Fruit fly (Drosophila melanogaster) whole organism, wandering third instar larva: ENCODE results near the gene CG5882.

Source experiments
- Jra ChIP-seq: sonication (Bioruptor generic); optimal IDR thresholded peaks from 2 replicates; lab custom pipeline; 2016; ENCODE audit warnings: missing biosample characterization, missing genetic modification characterization
- Myc ChIP-seq: fragments of >200 bp; optimal IDR thresholded peaks from 2 replicates; lab custom pipeline; 2017
- Vsx2 ChIP-seq: fragments of 200-300, 225-300 bp; sonication (Bioruptor generic); optimal IDR thresholded peaks from 2 replicates; lab custom pipeline; 2018; ENCODE audit warnings: missing biosample characterization, missing genetic modification characterization; ENCODE audit not compliant: partially characterized antibody
- br ChIP-seq: fragments of 200-800 bp; sonication (Bioruptor generic); optimal IDR thresholded peaks from 2 replicates; lab custom pipeline; 2016; ENCODE audit warnings: missing biosample characterization, missing genetic modification characterization
- fru ChIP-seq: fragments of 200-800 bp; sonication (Bioruptor generic); optimal IDR thresholded peaks from 3 replicates; lab custom pipeline; 2016; ENCODE audit warnings: missing biosample characterization, mild to moderate bottlenecking, missing genetic modification characterization
- h ChIP-seq: fragments of 200-800 bp; sonication (Bioruptor generic); optimal IDR thresholded peaks from 3 replicates; lab custom pipeline; 2016; ENCODE audit warnings: missing biosample characterization, mild to moderate bottlenecking, missing genetic modification characterization
- lola ChIP-seq: fragments of >200 bp; optimal IDR thresholded peaks from 2 replicates; lab custom pipeline; 2017; ENCODE audit warnings: missing biosample characterization, missing genetic modification characterization
- psq ChIP-seq: fragments of 200-800 bp; sonication (Bioruptor generic); optimal IDR thresholded peaks from 3 replicates; lab custom pipeline; 2017; ENCODE audit warnings: missing biosample characterization, mild to moderate bottlenecking, missing genetic modification characterization, moderate library complexity
- sv ChIP-seq: fragments of 200-800 bp; sonication (Bioruptor generic); optimal IDR thresholded peaks from 3 replicates; lab custom pipeline; 2016; ENCODE audit warnings: missing biosample characterization, missing genetic modification characterization

dm6 chr3R:27165416-27165982 lies 47.1 kb downstream of the CG5882 start, which contains the start of the genes CG34293 and spn-D:
- TF ChIP-seq Myc (lab: Kevin White, UChicago) (no peak), h (GFP tag; lab: Kevin White, UChicago) (no peak), Vsx2 (no peak), psq (GFP tag; lab: Kevin White, UChicago) (no peak), Jra (GFP tag; lab: Kevin White, UChicago) (no peak), lola (GFP tag; lab: Kevin White, UChicago) (no peak), fru (GFP tag; lab: Kevin White, UChicago) (no peak), br (GFP tag; lab: Kevin White, UChicago) (no peak), sv (no peak)
